Fruit fly (Drosophila melanogaster): ENCODE results near the gene drongo.
A peak's percentile ranks its signal among the peaks of the same experiment; 100 is the strongest.

drongo gene

dm6 chr2L:850727-851257 is at the start of gene drongo:
Gene drongo (minus strand): TSS chr2L:851071.
- TF ChIP-seq GATAd (GFP tag; optimal IDR thresholded peaks at IDR 0.05), result no peak
- peak; percentile 61 for TF ChIP-seq jim (GFP tag; optimal IDR thresholded peaks at IDR 0.05)
- TF ChIP-seq woc (GFP tag; optimal IDR thresholded peaks at IDR 0.05), result no peak
- TF ChIP-seq tai (GFP tag; optimal IDR thresholded peaks at IDR 0.05), result no peak
- TF ChIP-seq Vsx2 (GFP tag; optimal IDR thresholded peaks at IDR 0.05; ENCODE audit: partially characterized antibody), result no peak
- TF ChIP-seq HLH106 (tag; optimal IDR thresholded peaks at IDR 0.05), result no peak
- no peak for TF ChIP-seq CrebA (GFP tag; optimal IDR thresholded peaks at IDR 0.05; ENCODE audit: borderline replicate concordance)
- TF ChIP-seq sv (GFP tag; optimal IDR thresholded peaks at IDR 0.05), result no peak
- peak; percentile 8 for TF ChIP-seq fru (GFP tag; optimal IDR thresholded peaks at IDR 0.05)
- peak; percentile 41 for TF ChIP-seq Hnf4 (GFP tag; optimal IDR thresholded peaks at IDR 0.05)
- no peak for TF ChIP-seq Dfd (GFP tag; optimal IDR thresholded peaks at IDR 0.05)
- TF ChIP-seq Rel (GFP tag; optimal IDR thresholded peaks at IDR 0.05), result no peak
- TF ChIP-seq Rel (tag; optimal IDR thresholded peaks at IDR 0.05), result peak; percentile 26
- no peak for TF ChIP-seq N (GFP tag; optimal IDR thresholded peaks at IDR 0.05)
- TF ChIP-seq rgr (GFP tag; optimal IDR thresholded peaks at IDR 0.05), result peak; percentile 20
- peak in 1 of 2 experiments; percentile 14 for TF ChIP-seq foxo (GFP tag; optimal IDR thresholded peaks at IDR 0.05)
- no peak for TF ChIP-seq Mio (GFP tag; optimal IDR thresholded peaks at IDR 0.05)
- no peak for TF ChIP-seq ey (GFP tag; optimal IDR thresholded peaks at IDR 0.05)
- no peak for TF ChIP-seq dl (GFP tag; optimal IDR thresholded peaks at IDR 0.05; ENCODE audit: insufficient read depth in 1 of 2, partially characterized antibody in 2 of 2)
- TF ChIP-seq psq (GFP tag; optimal IDR thresholded peaks at IDR 0.05), result peak; percentile 75
- TF ChIP-seq brk (GFP tag; optimal IDR thresholded peaks at IDR 0.05), result no peak
- TF ChIP-seq Sp1 (GFP tag; optimal IDR thresholded peaks at IDR 0.05), result peak; percentile 68
- TF ChIP-seq CG9705 (GFP tag; optimal IDR thresholded peaks at IDR 0.05), result no peak
- TF ChIP-seq lola (GFP tag; optimal IDR thresholded peaks at IDR 0.05), result no peak
- TF ChIP-seq Hr78 (GFP tag; optimal IDR thresholded peaks at IDR 0.05), result no peak
- TF ChIP-seq usp (GFP tag; optimal IDR thresholded peaks at IDR 0.05), result no peak
- no peak for TF ChIP-seq CG32264 (GFP tag; optimal IDR thresholded peaks at IDR 0.05)
- TF ChIP-seq Dif (GFP tag; optimal IDR thresholded peaks at IDR 0.05; ENCODE audit: partially characterized antibody), result peak; percentile 17
- peak; percentile 5 for TF ChIP-seq Myc (optimal IDR thresholded peaks at IDR 0.05)
- peak; percentile 1 for TF ChIP-seq dsf (GFP tag; optimal IDR thresholded peaks at IDR 0.05; ENCODE audit: borderline replicate concordance)
- no peak for TF ChIP-seq dmrt93B (GFP tag; optimal IDR thresholded peaks at IDR 0.05)
- TF ChIP-seq br (GFP tag; optimal IDR thresholded peaks at IDR 0.05), result peak; percentile 55
- no peak for TF ChIP-seq OdsH (GFP tag; optimal IDR thresholded peaks at IDR 0.05)
- TF ChIP-seq Jra (GFP tag; optimal IDR thresholded peaks at IDR 0.05), result peak; percentile 36
- TF ChIP-seq Hr83 (GFP tag; optimal IDR thresholded peaks at IDR 0.05; ENCODE audit: poor library complexity, severe bottlenecking), result peak; percentile 55
- peak; percentile 46 for TF ChIP-seq h (GFP tag; optimal IDR thresholded peaks at IDR 0.05)
- no peak for TF ChIP-seq pan (optimal IDR thresholded peaks at IDR 0.05)
- TF ChIP-seq sage (GFP tag; optimal IDR thresholded peaks at IDR 0.05), result no peak
- no peak for TF ChIP-seq Abd-B (GFP tag; optimal IDR thresholded peaks at IDR 0.05)

- no peak for TF ChIP-seq brk (GFP tag; optimal IDR thresholded peaks at IDR 0.05)
- no peak for TF ChIP-seq Rel (GFP tag; optimal IDR thresholded peaks at IDR 0.05)
- TF ChIP-seq Rel (tag; optimal IDR thresholded peaks at IDR 0.05), result peak; percentile 0
- TF ChIP-seq Jra (GFP tag; optimal IDR thresholded peaks at IDR 0.05), result no peak
- TF ChIP-seq pan (optimal IDR thresholded peaks at IDR 0.05), result no peak
- no peak for TF ChIP-seq Dif (GFP tag; optimal IDR thresholded peaks at IDR 0.05; ENCODE audit: partially characterized antibody)
Observed at dm6 chr2L:898316-898715, 47.4 kb upstream of the drongo start, which contains the start of gene Lsp1beta. Gene Lsp1beta (plus strand): TSS chr2L:898500.

DNA sequence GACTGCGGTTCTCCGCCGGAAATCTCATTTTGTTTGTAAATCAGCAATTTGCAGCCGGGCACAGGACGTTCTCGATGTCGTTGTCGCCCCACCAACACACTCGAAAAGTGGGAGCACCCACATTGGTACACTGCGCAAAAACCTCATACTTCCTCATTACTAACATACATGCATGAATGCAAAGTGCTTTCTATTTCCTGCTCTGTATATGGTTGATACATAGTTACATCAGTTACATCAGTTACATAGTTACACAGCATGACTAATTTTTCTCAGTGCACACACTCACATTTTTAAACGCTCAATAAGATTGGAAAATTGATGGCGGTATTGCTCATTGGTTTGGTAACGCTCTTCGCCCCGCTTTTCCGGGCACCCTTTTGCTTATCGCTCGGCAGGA is 46.3 kb upstream of the drongo start:
- TF ChIP-seq dl (GFP tag; optimal IDR thresholded peaks at IDR 0.05; ENCODE audit: insufficient read depth in 1 of 2, partially characterized antibody in 2 of 2) (no peak), sv (GFP tag; optimal IDR thresholded peaks at IDR 0.05) (no peak), GATAd (GFP tag; optimal IDR thresholded peaks at IDR 0.05) (no peak), Hr83 (GFP tag; optimal IDR thresholded peaks at IDR 0.05; ENCODE audit: poor library complexity, severe bottlenecking) (no peak), OdsH (GFP tag; optimal IDR thresholded peaks at IDR 0.05) (no peak), Dif (GFP tag; optimal IDR thresholded peaks at IDR 0.05; ENCODE audit: partially characterized antibody) (no peak), CG9705 (GFP tag; optimal IDR thresholded peaks at IDR 0.05) (no peak), foxo (GFP tag; optimal IDR thresholded peaks at IDR 0.05) (no peak), ey (GFP tag; optimal IDR thresholded peaks at IDR 0.05) (no peak), psq (GFP tag; optimal IDR thresholded peaks at IDR 0.05) (no peak), fru (GFP tag; optimal IDR thresholded peaks at IDR 0.05) (no peak), br (GFP tag; optimal IDR thresholded peaks at IDR 0.05) (no peak), Myc (optimal IDR thresholded peaks at IDR 0.05) (no peak), CG32264 (GFP tag; optimal IDR thresholded peaks at IDR 0.05) (no peak), usp (GFP tag; optimal IDR thresholded peaks at IDR 0.05) (no peak), Sp1 (GFP tag; optimal IDR thresholded peaks at IDR 0.05) (no peak), brk (GFP tag; optimal IDR thresholded peaks at IDR 0.05) (no peak), woc (GFP tag; optimal IDR thresholded peaks at IDR 0.05) (no peak), HLH106 (tag; optimal IDR thresholded peaks at IDR 0.05) (no peak)

Data from whole organism, wandering third instar larva.